Worm (Caenorhabditis elegans): Measurements from ENCODE around the gene srh-149.
"Not testable (repeated sequence)": the region's sequence is repeated elsewhere in the genome, so short reads cannot be mapped to it uniquely, and the experiment has no call there.

ce11 chrV:15803748-15804147 lies 37.2 kb downstream of the srh-149 start, which contains the start of gene T26E4.18:
- not testable (repeated sequence) for TF ChIP-seq egl-27, alr-1, elt-1, fos-1 (tag; optimal IDR thresholded peaks at IDR 0.05)

Data from whole organism, L2 larva.